Worm (Caenorhabditis elegans) whole organism, midembryonic: Measurements from ENCODE around the gene Y41C4A.7.

Experiments used
- flt-1 ChIP-seq: fragments of 200-800 bp; sonication (Bioruptor generic); IDR thresholded peaks from 2 replicates; pipeline ENCODE4 v1.3.6; 2022; ENCODE audit warnings: missing genetic modification characterization, missing compliant biosample characterization
- med-1 ChIP-seq: sonication (generic microtip); optimal IDR thresholded peaks from 2 replicates; lab custom pipeline; 2017; ENCODE audit warnings: missing genetic modification characterization, mild to moderate bottlenecking, missing compliant biosample characterization, antibody characterized with exemption, missing genetic modification reagents; ENCODE audit not compliant: insufficient read depth

ce11 chrIII:11737527-11737926 is 38.9 kb downstream of the Y41C4A.7 start, which contains the start of gene sup-1:
- no peak for TF ChIP-seq flt-1
- no peak for TF ChIP-seq med-1 (GFP tag; lab: Kevin White, UChicago)
